Fruit fly (Drosophila melanogaster): ENCODE data around the gene CG31817.

DNA sequence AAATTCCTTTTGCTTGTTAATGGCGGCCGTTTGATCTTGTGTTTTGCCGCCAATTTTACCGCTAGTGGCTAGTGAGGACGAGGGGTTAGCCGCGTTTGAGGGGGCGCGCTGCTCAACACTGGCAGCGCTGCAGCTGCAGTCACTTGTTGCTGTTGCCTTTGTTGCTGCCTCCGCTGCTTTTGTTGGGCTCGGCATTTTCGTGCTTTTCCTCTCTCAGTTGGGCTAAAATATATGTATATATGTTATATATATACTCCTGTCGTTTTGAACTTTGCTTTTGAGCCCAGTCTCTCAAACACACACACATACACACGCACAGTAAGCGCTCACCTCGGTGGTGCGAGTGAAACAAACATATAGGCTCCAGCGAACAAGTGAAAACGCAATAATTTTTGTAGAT lies 12.9 kb downstream of the CG31817 start:
- peak; percentile 30 for TF ChIP-seq toe (GFP tag; optimal IDR thresholded peaks at IDR 0.05)
- TF ChIP-seq CG7101 (tag; optimal IDR thresholded peaks at IDR 0.05): no peak
- no peak for TF ChIP-seq CG7045 (GFP tag; optimal IDR thresholded peaks at IDR 0.05)
- TF ChIP-seq cic (GFP tag; optimal IDR thresholded peaks at IDR 0.05): peak; percentile 30
- peak; percentile 23 for TF ChIP-seq Mnt (GFP tag; optimal IDR thresholded peaks at IDR 0.05)
- TF ChIP-seq Hr96 (GFP tag; optimal IDR thresholded peaks at IDR 0.05): peak; percentile 22
- TF ChIP-seq tj (GFP tag; optimal IDR thresholded peaks at IDR 0.05): peak; percentile 83
